Worm (Caenorhabditis elegans) whole organism, young adult: ENCODE results near the gene ifas-2.

Experiments used
- F57A8.1 ChIP-seq: fragments of 200-800 bp; sonication (Bioruptor generic); optimal IDR thresholded peaks from 2 replicates; lab custom pipeline; 2018; ENCODE audit warnings: mild to moderate bottlenecking, missing genetic modification characterization, moderate library complexity, missing compliant biosample characterization
- F57C9.4 ChIP-seq: sonication (generic microtip); optimal IDR thresholded peaks from 2 replicates; lab custom pipeline; 2017; ENCODE audit warnings: mild to moderate bottlenecking, missing genetic modification characterization, missing compliant biosample characterization
- cebp-1 ChIP-seq, 2 experiments: fragments of 200-800 bp in 1 of 2; sonication (Bioruptor generic) in 1 of 2; sonication (generic microtip) in 1 of 2; IDR thresholded peaks in 1 of 2; optimal IDR thresholded peaks in 1 of 2; 2 replicates each; pipeline versions ENCODE4 v1.3.6 to Lab custom; 2017 to 2022; ENCODE audit warnings: missing compliant biosample characterization in 2 of 2, missing genetic modification characterization in 2 of 2, mild to moderate bottlenecking in 1 of 2, missing genetic modification reagents in 1 of 2, moderate library complexity in 1 of 2
- ceh-40 ChIP-seq: fragments of 200-800 bp; sonication (Bioruptor generic); IDR thresholded peaks from 2 replicates; pipeline ENCODE4 v1.3.6; 2022; ENCODE audit warnings: missing genetic modification characterization, missing compliant biosample characterization
- ceh-79 ChIP-seq: sonication (generic microtip); optimal IDR thresholded peaks from 2 replicates; lab custom pipeline; 2017; ENCODE audit warnings: mild to moderate bottlenecking, missing genetic modification characterization, missing compliant biosample characterization
- madf-8 ChIP-seq: fragments of 200-800 bp; sonication (Bioruptor generic); conservative IDR thresholded peaks from 2 replicates; pipeline ENCODE4 v1.3.6; 2022; ENCODE audit warnings: missing genetic modification reagents, missing genetic modification characterization, missing compliant biosample characterization
- nfya-1 ChIP-seq: sonication (generic microtip); optimal IDR thresholded peaks from 2 replicates; lab custom pipeline; 2017; ENCODE audit warnings: antibody characterized with exemption, missing compliant biosample characterization, missing genetic modification characterization, borderline replicate concordance; ENCODE audit not compliant: insufficient read depth
- nfyb-1 ChIP-seq: fragments of 200-800 bp; sonication (Bioruptor generic); IDR thresholded peaks from 2 replicates; pipeline ENCODE4 v1.3.6; 2022; ENCODE audit warnings: missing genetic modification reagents, missing genetic modification characterization, missing compliant biosample characterization
- nhr-179 ChIP-seq: sonication (generic microtip); optimal IDR thresholded peaks from 2 replicates; lab custom pipeline; 2016; ENCODE audit warnings: mild to moderate bottlenecking, missing genetic modification characterization, missing compliant biosample characterization
- nhr-27 ChIP-seq: fragments of 200-800 bp; sonication (Bioruptor generic); optimal IDR thresholded peaks from 2 replicates; lab custom pipeline; 2018; ENCODE audit warnings: mild to moderate bottlenecking, missing genetic modification characterization, moderate library complexity, missing compliant biosample characterization
- repo-1 ChIP-seq: sonication (generic microtip); optimal IDR thresholded peaks from 2 replicates; lab custom pipeline; 2017; ENCODE audit warnings: mild to moderate bottlenecking, missing genetic modification characterization, missing compliant biosample characterization
- sdz-38 ChIP-seq: sonication (generic microtip); optimal IDR thresholded peaks from 2 replicates; lab custom pipeline; 2016; ENCODE audit warnings: missing genotype, missing genetic modification characterization, missing compliant biosample characterization
- zim-3 ChIP-seq: sonication (generic microtip); optimal IDR thresholded peaks from 2 replicates; lab custom pipeline; 2017; ENCODE audit warnings: mild to moderate bottlenecking, missing genetic modification characterization, moderate library complexity, missing compliant biosample characterization

ce11 chrV:16921952-16922351 lies 33.3 kb upstream of the ifas-2 start, which contains the start of gene Y102A5C.4:
- TF ChIP-seq sdz-38 (tag; lab: Kevin White, UChicago): no peak
- TF ChIP-seq nhr-179 (tag; lab: Kevin White, UChicago): no peak
- TF ChIP-seq nhr-27: no peak
- TF ChIP-seq nfyb-1 (GFP tag; lab: Robert Waterston, UW): no peak
- TF ChIP-seq ceh-40 (GFP tag; lab: Robert Waterston, UW): no peak
- no peak for TF ChIP-seq madf-8 (GFP tag; lab: Robert Waterston, UW)
- TF ChIP-seq zim-3: no peak
- TF ChIP-seq repo-1 (tag; lab: Kevin White, UChicago): no peak
- TF ChIP-seq F57A8.1: no peak
- TF ChIP-seq cebp-1 (GFP tag; IDR thresholded peaks at IDR 0.05; lab: Robert Waterston, UW): no peak
- no peak for TF ChIP-seq cebp-1 (tag; optimal IDR thresholded peaks at IDR 0.05; lab: Kevin White, UChicago)
- TF ChIP-seq F57C9.4: no peak
- TF ChIP-seq nfya-1: no peak
- TF ChIP-seq ceh-79: no peak
